Fruit fly (Drosophila melanogaster): ENCODE data around the gene CG34043.

Gene CG34043

DNA sequence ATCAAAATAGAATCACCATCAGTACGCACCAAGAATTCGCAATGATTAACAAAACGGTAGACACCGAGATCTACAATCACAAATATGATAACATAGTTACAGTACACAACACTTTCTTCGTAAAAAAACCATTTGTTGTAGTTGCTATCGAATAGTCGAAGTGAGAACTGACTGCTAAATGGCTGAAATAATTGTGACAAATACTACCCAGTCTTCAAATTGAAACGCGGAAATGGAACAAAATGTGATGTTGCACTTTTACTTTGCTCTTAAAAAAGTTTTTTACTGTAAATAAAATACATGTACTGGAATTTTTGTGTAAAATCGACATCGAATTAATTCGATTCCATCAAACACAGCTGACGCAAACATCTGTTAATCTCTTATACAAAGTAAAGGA is 49.2 kb downstream of the CG34043 start, which contains the start of gene ova (continued):
- TF ChIP-seq Dref (GFP tag; IDR thresholded peaks at IDR 0.05) (peak; percentile 55), pfk (GFP tag; optimal IDR thresholded peaks at IDR 0.05) (peak; percentile 89), Bgb (GFP tag; IDR thresholded peaks at IDR 0.05; ENCODE audit: partially characterized antibody) (no peak), nerfin-1 (tag; optimal IDR thresholded peaks at IDR 0.05) (no peak), CG34224 (GFP tag; IDR thresholded peaks at IDR 0.05; ENCODE audit: partially characterized antibody) (0 out of 3 replicates have a peak, but pooled peaks have one; percentile 11), CG14860 (GFP tag; IDR thresholded peaks at IDR 0.05; ENCODE audit: partially characterized antibody) (no peak), E2f1 (GFP tag; IDR thresholded peaks at IDR 0.05) (no peak), CG11560 (tag; IDR thresholded peaks at IDR 0.05) (peak; percentile 85; the same call in 2 of the 3 replicates), Lim3 (GFP tag; IDR thresholded peaks at IDR 0.05) (no peak), nau (GFP tag; optimal IDR thresholded peaks at IDR 0.05) (no peak), kni (GFP tag; optimal IDR thresholded peaks at IDR 0.05) (no peak), Deaf1 (tag; optimal IDR thresholded peaks at IDR 0.05) (no peak), CG6765 (GFP tag; optimal IDR thresholded peaks at IDR 0.05) (no peak), Poxn (GFP tag; IDR thresholded peaks at IDR 0.05) (no peak), Scr (GFP tag; IDR thresholded peaks at IDR 0.05; ENCODE audit: partially characterized antibody) (no peak), pzg (GFP tag; optimal IDR thresholded peaks at IDR 0.05) (peak; percentile 26), CG1603 (tag; optimal IDR thresholded peaks at IDR 0.05) (peak; percentile 99), grn (GFP tag; optimal IDR thresholded peaks at IDR 0.05) (peak; percentile 5), sima (GFP tag; optimal IDR thresholded peaks at IDR 0.05) (no peak), CG12744 (GFP tag; optimal IDR thresholded peaks at IDR 0.05) (no peak), exex (tag; optimal IDR thresholded peaks at IDR 0.05) (no peak), CG1647 (GFP tag; optimal IDR thresholded peaks at IDR 0.05) (no peak), CG4617 (GFP tag; optimal IDR thresholded peaks at IDR 0.05; ENCODE audit: borderline replicate concordance) (no peak), CG10979 (tag; optimal IDR thresholded peaks at IDR 0.05) (no peak), CG2875 (GFP tag; optimal IDR thresholded peaks at IDR 0.05) (no peak), D19A (tag; optimal IDR thresholded peaks at IDR 0.05) (no peak), TFAM (GFP tag; optimal IDR thresholded peaks at IDR 0.05) (no peak), CG7357 (GFP tag; IDR thresholded peaks at IDR 0.05) (peak; percentile 48; the same call in 1 of the 3 replicates), yki (optimal IDR thresholded peaks at IDR 0.05) (no peak), org-1 (GFP tag; optimal IDR thresholded peaks at IDR 0.05) (no peak)

DNA sequence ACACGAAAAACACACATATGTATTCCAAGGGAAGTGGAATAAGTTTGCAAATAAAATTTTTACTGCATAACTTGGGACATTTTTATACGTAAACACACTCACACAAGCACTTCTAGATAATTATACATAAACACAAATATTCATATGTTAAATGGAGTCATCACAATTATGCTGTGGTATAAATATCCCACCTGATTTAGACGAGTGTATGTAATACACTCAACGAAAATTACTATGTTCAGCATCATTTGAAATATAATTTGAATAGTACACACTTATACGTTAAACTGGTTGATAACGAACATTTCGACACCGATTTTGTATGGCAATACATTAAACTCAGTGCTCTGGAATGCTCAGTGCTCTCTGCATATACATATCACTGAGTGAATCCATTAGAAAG is 49.6 kb downstream of the CG34043 start:
- TF ChIP-seq E2f2 (GFP tag; IDR thresholded peaks at IDR 0.05) (peak; percentile 21; the same call in 1 of the 2 replicates), ind (GFP tag; optimal IDR thresholded peaks at IDR 0.05) (peak; percentile 36), Meics (GFP tag; optimal IDR thresholded peaks at IDR 0.05) (peak; percentile 44), nau (GFP tag; optimal IDR thresholded peaks at IDR 0.05) (peak; percentile 42), pnt (GFP tag; optimal IDR thresholded peaks at IDR 0.05) (peak; percentile 7), CG12744 (GFP tag; optimal IDR thresholded peaks at IDR 0.05) (no peak), CG5180 (GFP tag; optimal IDR thresholded peaks at IDR 0.05) (peak; percentile 18), CG12104 (GFP tag; optimal IDR thresholded peaks at IDR 0.05) (peak; percentile 8), Mes4 (GFP tag; optimal IDR thresholded peaks at IDR 0.05) (no peak), NC2β (GFP tag; optimal IDR thresholded peaks at IDR 0.05) (no peak), CG1792 (GFP tag; optimal IDR thresholded peaks at IDR 0.05) (peak; percentile 11), CG12155 (GFP tag; optimal IDR thresholded peaks at IDR 0.05) (no peak), zf30C (GFP tag; optimal IDR thresholded peaks at IDR 0.05) (peak; percentile 91), CG4328 (GFP tag; optimal IDR thresholded peaks at IDR 0.05) (peak; percentile 26), gce (GFP tag; IDR thresholded peaks at IDR 0.05) (no peak), Fer1 (GFP tag; optimal IDR thresholded peaks at IDR 0.05) (peak; percentile 31), slbo (GFP tag; IDR thresholded peaks at IDR 0.05) (peak; percentile 42; the same call in 1 of the 2 replicates), HLH3B (GFP tag; IDR thresholded peaks at IDR 0.05) (0 out of 2 replicates have a peak, but pooled peaks have one; percentile 20), tin (GFP tag; optimal IDR thresholded peaks at IDR 0.05) (no peak), Max (GFP tag; optimal IDR thresholded peaks at IDR 0.05) (no peak), CG12769 (tag; optimal IDR thresholded peaks at IDR 0.05) (peak; percentile 25), Fer3 (tag; optimal IDR thresholded peaks at IDR 0.05) (peak; percentile 11), Drgx (GFP tag; IDR thresholded peaks at IDR 0.05) (peak; percentile 44), CG11398 (GFP tag; optimal IDR thresholded peaks at IDR 0.05) (no peak)
